Worm (Caenorhabditis elegans): ENCODE data around the gene W05H7.1.

Gene W05H7.1

ce11 chrX:1488775-1489174, 38.2 kb downstream of the W05H7.1 start (continued):
- no peak for TF ChIP-seq somi-1 (GFP tag; optimal IDR thresholded peaks at IDR 0.05)
- no peak for TF ChIP-seq attf-5 (GFP tag; optimal IDR thresholded peaks at IDR 0.05)
- TF ChIP-seq cebp-2 (GFP tag; IDR thresholded peaks at IDR 0.05): 0 out of 2 replicates have a peak, but pooled peaks have one; percentile 54
- no peak for TF ChIP-seq nfya-2 (GFP tag; IDR thresholded peaks at IDR 0.05)
- no peak for TF ChIP-seq efl-1 (GFP tag; optimal IDR thresholded peaks at IDR 0.05)
- TF ChIP-seq mcd-1 (GFP tag; IDR thresholded peaks at IDR 0.05): no peak
- TF ChIP-seq pha-4 (tag; optimal IDR thresholded peaks at IDR 0.05): no peak
- TF ChIP-seq hmg-20 (GFP tag; IDR thresholded peaks at IDR 0.05): no peak
- TF ChIP-seq F52B5.7 (tag; optimal IDR thresholded peaks at IDR 0.05): peak; percentile 27
- no peak for TF ChIP-seq nhr-27 (tag; optimal IDR thresholded peaks at IDR 0.05)
- no peak for TF ChIP-seq ceh-27 (GFP tag; optimal IDR thresholded peaks at IDR 0.05)
- peak; percentile 23 for TF ChIP-seq athp-1 (tag; optimal IDR thresholded peaks at IDR 0.05)
- no peak for TF ChIP-seq B0035.1 (tag; optimal IDR thresholded peaks at IDR 0.05)
- no peak for TF ChIP-seq ztf-28 (GFP tag; IDR thresholded peaks at IDR 0.05)
- TF ChIP-seq K11D2.4 (GFP tag; IDR thresholded peaks at IDR 0.05): no peak
- no peak for TF ChIP-seq lsy-27 (tag; optimal IDR thresholded peaks at IDR 0.05; ENCODE audit: borderline replicate concordance, insufficient read depth)
- TF ChIP-seq egl-44 (GFP tag; IDR thresholded peaks at IDR 0.05): no peak
- peak; percentile 21 for TF ChIP-seq nhr-90 (tag; optimal IDR thresholded peaks at IDR 0.05)
- TF ChIP-seq let-607 (tag; optimal IDR thresholded peaks at IDR 0.05): no peak
- TF ChIP-seq dpl-1 (GFP tag; optimal IDR thresholded peaks at IDR 0.05): no peak
- no peak for TF ChIP-seq rpc-1 (optimal IDR thresholded peaks at IDR 0.05)
- TF ChIP-seq rpc-1 (tag; optimal IDR thresholded peaks at IDR 0.05): no peak
- TF ChIP-seq let-526 (GFP tag; IDR thresholded peaks at IDR 0.05): no peak
- TF ChIP-seq ccch-3 (GFP tag; optimal IDR thresholded peaks at IDR 0.05): no peak
- TF ChIP-seq hlh-12 (tag; optimal IDR thresholded peaks at IDR 0.05): no peak
- no peak for TF ChIP-seq zfh-2 (GFP tag; conservative IDR thresholded peaks at IDR 0.05)
- TF ChIP-seq bed-2 (GFP tag; IDR thresholded peaks at IDR 0.05): no peak
- TF ChIP-seq snpc-1.1 (tag; optimal IDR thresholded peaks at IDR 0.05; ENCODE audit: insufficient read depth): no peak
- no peak for TF ChIP-seq attf-3 (GFP tag; conservative IDR thresholded peaks at IDR 0.05)
- TF ChIP-seq pbrm-1 (GFP tag; IDR thresholded peaks at IDR 0.05): no peak
- no peak for TF ChIP-seq sdz-38 (tag; optimal IDR thresholded peaks at IDR 0.05)
- TF ChIP-seq Y79H2A.3 (GFP tag; conservative IDR thresholded peaks at IDR 0.05): no peak
- TF ChIP-seq F22D6.2 (tag; optimal IDR thresholded peaks at IDR 0.05): no peak
- no peak for TF ChIP-seq snpc-3.4 (tag; optimal IDR thresholded peaks at IDR 0.05)
- TF ChIP-seq ztf-22 (GFP tag; optimal IDR thresholded peaks at IDR 0.05): no peak
- no peak for TF ChIP-seq ztf-25 (GFP tag; IDR thresholded peaks at IDR 0.05)
- no peak; the same call in 1 of the 2 replicates for TF ChIP-seq Y56A3A.18 (GFP tag; IDR thresholded peaks at IDR 0.05)
- TF ChIP-seq ceh-100 (GFP tag; IDR thresholded peaks at IDR 0.05): no peak
- no peak for TF ChIP-seq F49E8.2 (tag; optimal IDR thresholded peaks at IDR 0.05; ENCODE audit: insufficient read depth)
- TF ChIP-seq ama-1 (optimal IDR thresholded peaks at IDR 0.05): no peak
- no peak for TF ChIP-seq ama-1 (GFP tag; optimal IDR thresholded peaks at IDR 0.05)
- no peak for TF ChIP-seq ceh-40 (GFP tag; IDR thresholded peaks at IDR 0.05)
- no peak for TF ChIP-seq B0336.3 (GFP tag; IDR thresholded peaks at IDR 0.05)
- no peak for TF ChIP-seq rec-8 (tag; optimal IDR thresholded peaks at IDR 0.05)
- TF ChIP-seq ZK185.1 (tag; optimal IDR thresholded peaks at IDR 0.05; ENCODE audit: poor library complexity, severe bottlenecking): no peak
- TF ChIP-seq madf-8 (GFP tag; conservative IDR thresholded peaks at IDR 0.05): no peak

All from whole organism, young adult.